Worm (Caenorhabditis elegans) whole organism, late embryonic: ENCODE measurements around the gene T07F8.1.

Experiments
- ama-1 ChIP-seq: fragments of 150-350 bp; optimal IDR thresholded peaks from 2 replicates; lab custom pipeline; 2014
- ceh-6 ChIP-seq: fragments of 200-800 bp; sonication (Bioruptor generic); optimal IDR thresholded peaks from 2 replicates; lab custom pipeline; 2018; ENCODE audit warnings: mild to moderate bottlenecking, missing genetic modification characterization, missing compliant biosample characterization
- dmd-4 ChIP-seq: sonication (generic microtip); optimal IDR thresholded peaks from 2 replicates; lab custom pipeline; 2016; ENCODE audit warnings: borderline replicate concordance, missing genetic modification characterization, missing compliant biosample characterization
- dve-1 ChIP-seq: sonication (generic microtip); optimal IDR thresholded peaks from 2 replicates; lab custom pipeline; 2017; ENCODE audit warnings: antibody characterized with exemption, mild to moderate bottlenecking, missing genetic modification characterization, missing compliant biosample characterization
- elt-2 ChIP-seq: sonication (generic microtip); optimal IDR thresholded peaks from 2 replicates; lab custom pipeline; 2016; ENCODE audit warnings: missing genetic modification reagents, missing genetic modification characterization, missing compliant biosample characterization
- fkh-10 ChIP-seq: fragments of 150-350 bp; optimal IDR thresholded peaks from 2 replicates; lab custom pipeline; 2014; ENCODE audit warnings: missing biosample characterization, missing genetic modification reagents, missing genetic modification characterization
- madf-2 ChIP-seq: sonication (generic microtip); optimal IDR thresholded peaks from 2 replicates; lab custom pipeline; 2017; ENCODE audit warnings: missing genetic modification characterization, missing compliant biosample characterization
- pag-3 ChIP-seq: sonication (generic microtip); optimal IDR thresholded peaks from 2 replicates; lab custom pipeline; 2016; ENCODE audit warnings: missing compliant biosample characterization, missing genetic modification characterization, borderline replicate concordance
- pqm-1 ChIP-seq: sonication (generic microtip); optimal IDR thresholded peaks from 2 replicates; lab custom pipeline; 2016; ENCODE audit warnings: missing genetic modification characterization, missing compliant biosample characterization
- tbx-2 ChIP-seq: sonication (generic microtip); optimal IDR thresholded peaks from 2 replicates; lab custom pipeline; 2016; ENCODE audit warnings: missing genetic modification characterization, missing compliant biosample characterization
- unc-3 ChIP-seq, 2 experiments: fragments of 200-800 bp in 1 of 2; sonication (Bioruptor generic) in 1 of 2; sonication (generic microtip) in 1 of 2; conservative IDR thresholded peaks in 1 of 2; optimal IDR thresholded peaks in 1 of 2; 2 replicates each; pipeline versions ENCODE4 v1.3.6 to Lab custom; 2016 to 2022; ENCODE audit warnings: missing compliant biosample characterization in 2 of 2, missing genetic modification characterization in 2 of 2, missing genetic modification reagents in 1 of 2

DNA sequence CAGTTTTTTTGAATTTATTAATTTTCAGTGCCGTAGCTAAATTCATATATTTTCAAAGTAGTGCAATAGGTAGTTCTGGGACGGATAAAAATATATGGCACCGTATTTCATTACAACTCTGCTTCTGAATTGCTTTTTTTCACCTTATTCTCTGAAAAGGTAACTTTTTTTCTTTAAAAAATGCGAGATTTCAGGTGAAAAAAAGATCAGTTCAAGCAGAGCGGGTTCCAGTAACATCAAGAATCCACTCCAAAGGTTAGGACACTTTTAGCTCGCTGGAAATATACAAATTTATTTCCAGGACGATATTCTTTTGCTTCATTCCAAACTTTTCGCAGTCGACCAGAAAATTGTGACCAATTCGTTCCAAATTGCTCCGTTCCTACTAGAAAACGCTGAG is at the start of gene T07F8.1:
- TF ChIP-seq dve-1 (tag; lab: Kevin White, UChicago), result no peak
- no peak for TF ChIP-seq pqm-1 (tag; lab: Kevin White, UChicago)
- TF ChIP-seq tbx-2 (tag; lab: Kevin White, UChicago), result no peak
- TF ChIP-seq pag-3 (tag; lab: Kevin White, UChicago), result no peak
- no peak for TF ChIP-seq ama-1 (lab: Kevin White, UChicago)
- TF ChIP-seq fkh-10 (GFP tag; lab: Kevin White, UChicago), result no peak
- TF ChIP-seq madf-2 (tag; lab: Kevin White, UChicago), result no peak
- no peak for TF ChIP-seq dmd-4
- TF ChIP-seq elt-2 (tag; lab: Kevin White, UChicago), result no peak
- TF ChIP-seq ceh-6 (GFP tag; lab: Kevin White, UChicago), result no peak
- no peak for TF ChIP-seq unc-3 (GFP tag; conservative IDR thresholded peaks at IDR 0.05; lab: Robert Waterston, UW)
- TF ChIP-seq unc-3 (tag; optimal IDR thresholded peaks at IDR 0.05; lab: Kevin White, UChicago), result no peak
